Worm (Caenorhabditis elegans): Measurements from ENCODE around the gene Y6D1A.1.

Y6D1A.1 gene

DNA sequence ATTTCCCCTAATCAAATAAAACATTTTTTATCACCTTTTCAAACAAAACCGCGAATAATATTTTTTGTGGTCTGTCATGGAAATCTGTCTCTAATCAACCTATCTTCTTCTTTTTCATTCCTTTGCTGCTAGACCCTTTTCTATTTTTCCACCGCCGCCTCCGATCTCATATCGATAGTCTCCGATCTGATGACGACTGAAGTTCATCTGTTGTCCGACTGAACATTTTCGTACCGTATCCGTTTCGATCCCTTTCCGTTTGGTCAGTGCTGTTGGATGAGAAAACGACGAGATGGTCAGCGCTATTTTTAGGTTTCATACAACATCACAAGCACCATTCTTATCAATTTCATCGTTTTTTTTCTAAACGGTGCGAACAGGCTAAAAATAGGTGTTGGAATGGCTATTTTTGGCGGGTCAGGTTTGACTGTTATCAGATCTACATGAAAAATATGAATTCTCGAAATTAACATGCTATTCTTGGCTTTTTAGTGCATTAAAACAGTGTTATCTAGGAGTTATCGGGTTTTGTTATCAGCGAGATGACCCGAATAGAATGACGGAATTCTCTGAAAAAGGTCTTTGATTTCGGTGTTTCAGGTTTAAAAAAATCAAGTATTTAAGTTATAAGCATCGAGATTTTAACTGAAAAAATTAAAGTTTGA lies 13.3 kb upstream of the Y6D1A.1 start:
- TF ChIP-seq dmd-9 (GFP tag; IDR thresholded peaks at IDR 0.05) (no peak), ceh-20 (GFP tag; IDR thresholded peaks at IDR 0.05) (no peak), T26A8.4 (GFP tag; IDR thresholded peaks at IDR 0.05) (no peak), daf-16 (GFP tag; optimal IDR thresholded peaks at IDR 0.05) (no peak), daf-16 (tag; optimal IDR thresholded peaks at IDR 0.05) (peak; percentile 3), cey-2 (tag; optimal IDR thresholded peaks at IDR 0.05; ENCODE audit: borderline replicate concordance, insufficient read depth) (no peak), lsy-2 (tag; optimal IDR thresholded peaks at IDR 0.05) (peak in 1 of 2 experiments; percentile 20), mxl-2 (GFP tag; conservative IDR thresholded peaks at IDR 0.05) (no peak), gei-8 (GFP tag; optimal IDR thresholded peaks at IDR 0.05) (peak; percentile 51), spr-3 (GFP tag; optimal IDR thresholded peaks at IDR 0.05) (no peak), set-16 (GFP tag; IDR thresholded peaks at IDR 0.05) (no peak), Y48G9A.11 (GFP tag; IDR thresholded peaks at IDR 0.05) (no peak), zfp-2 (tag; optimal IDR thresholded peaks at IDR 0.05) (no peak), mep-1 (tag; optimal IDR thresholded peaks at IDR 0.05) (peak; percentile 23), aly-2 (tag; optimal IDR thresholded peaks at IDR 0.05) (no peak), lin-29 (GFP tag; IDR thresholded peaks at IDR 0.05) (no peak), tra-1 (GFP tag; IDR thresholded peaks at IDR 0.05) (peak; percentile 54; the same call in 1 of the 2 replicates), saeg-2 (GFP tag; IDR thresholded peaks at IDR 0.05) (no peak), jun-1 (tag; optimal IDR thresholded peaks at IDR 0.05) (no peak), egl-27 (tag; optimal IDR thresholded peaks at IDR 0.05) (no peak), ama-1 (optimal IDR thresholded peaks at IDR 0.05) (no peak), aha-1 (tag) (no peak), T20F7.1 (GFP tag; optimal IDR thresholded peaks at IDR 0.05) (no peak), fkh-10 (GFP tag; optimal IDR thresholded peaks at IDR 0.05) (no peak), ces-1 (GFP tag; optimal IDR thresholded peaks at IDR 0.05) (no peak), nhr-111 (GFP tag; optimal IDR thresholded peaks at IDR 0.05) (no peak), ceh-44 (GFP tag; IDR thresholded peaks at IDR 0.05) (no peak), daf-12 (tag; optimal IDR thresholded peaks at IDR 0.05) (no peak), madf-9 (GFP tag; conservative IDR thresholded peaks at IDR 0.05) (no peak), daf-8 (GFP tag; IDR thresholded peaks at IDR 0.05) (no peak), nhr-25 (tag; optimal IDR thresholded peaks at IDR 0.05; ENCODE audit: borderline replicate concordance, insufficient read depth) (peak; percentile 21), tag-97 (GFP tag; IDR thresholded peaks at IDR 0.05) (no peak), ceh-32 (tag; optimal IDR thresholded peaks at IDR 0.05; ENCODE audit: poor library complexity) (no peak), dmd-6 (GFP tag; IDR thresholded peaks at IDR 0.05) (peak; percentile 55), dve-1 (tag; optimal IDR thresholded peaks at IDR 0.05; ENCODE audit: insufficient read depth) (peak; percentile 37), hlh-11 (tag; optimal IDR thresholded peaks at IDR 0.05) (peak; percentile 83), lin-13 (GFP tag; optimal IDR thresholded peaks at IDR 0.05) (no peak), hlh-30 (tag; optimal IDR thresholded peaks at IDR 0.05; ENCODE audit: insufficient read depth) (peak; percentile 29), mdl-1 (tag; optimal IDR thresholded peaks at IDR 0.05) (peak; percentile 49 to 71), mxl-3 (GFP tag; optimal IDR thresholded peaks at IDR 0.05) (peak; percentile 12), nhr-76 (tag; optimal IDR thresholded peaks at IDR 0.05) (peak; percentile 67), duxl-1 (tag; optimal IDR thresholded peaks at IDR 0.05; ENCODE audit: poor library complexity) (no peak), nhr-11 (tag; optimal IDR thresholded peaks at IDR 0.05) (no peak), php-3 (GFP tag; IDR thresholded peaks at IDR 0.05) (0 out of 2 replicates have a peak, but pooled peaks have one; percentile 35), nhr-48 (tag; optimal IDR thresholded peaks at IDR 0.05) (peak; percentile 76), lin-38 (GFP tag; IDR thresholded peaks at IDR 0.05) (no peak), nhr-28 (tag; optimal IDR thresholded peaks at IDR 0.05) (peak; percentile 85), R02D3.7 (tag; optimal IDR thresholded peaks at IDR 0.05) (no peak), nhr-41 (GFP tag; IDR thresholded peaks at IDR 0.05) (no peak)
